Worm (Caenorhabditis elegans): Measurements from ENCODE around the gene sru-7.

sru-7 gene

ce11 chrIV:8475030-8475679 lies 17.2 kb upstream of the sru-7 start:
- TF ChIP-seq F13C5.2 (tag; optimal IDR thresholded peaks at IDR 0.05) = no peak

- TF ChIP-seq hnd-1 (tag; optimal IDR thresholded peaks at IDR 0.05) (no peak), hmbx-1 (tag; optimal IDR thresholded peaks at IDR 0.05) (no peak), pes-1 (GFP tag; IDR thresholded peaks at IDR 0.05) (no peak), sea-1 (GFP tag; conservative IDR thresholded peaks at IDR 0.05) (no peak), ets-7 (tag; optimal IDR thresholded peaks at IDR 0.05) (no peak), ceh-36 (tag; optimal IDR thresholded peaks at IDR 0.05) (no peak), tbx-11 (GFP tag; IDR thresholded peaks at IDR 0.05) (no peak), flt-1 (GFP tag; IDR thresholded peaks at IDR 0.05) (no peak)
Measured at ce11 chrIV:8476166-8476565, 16.2 kb upstream of the sru-7 start.

- no peak for TF ChIP-seq flt-1 (GFP tag; IDR thresholded peaks at IDR 0.05)
- TF ChIP-seq B0310.2 (tag; optimal IDR thresholded peaks at IDR 0.05) = no peak
- TF ChIP-seq scrt-1 (GFP tag; IDR thresholded peaks at IDR 0.05) = no peak
- no peak for TF ChIP-seq ceh-13 (GFP tag; optimal IDR thresholded peaks at IDR 0.05)
- TF ChIP-seq ceh-36 (tag; optimal IDR thresholded peaks at IDR 0.05) = no peak
Measured at ce11 chrIV:8476880-8477279, 15.5 kb upstream of the sru-7 start, which contains the start of gene spp-10. Gene spp-10 (plus strand): TSS chrIV:8477180.

DNA sequence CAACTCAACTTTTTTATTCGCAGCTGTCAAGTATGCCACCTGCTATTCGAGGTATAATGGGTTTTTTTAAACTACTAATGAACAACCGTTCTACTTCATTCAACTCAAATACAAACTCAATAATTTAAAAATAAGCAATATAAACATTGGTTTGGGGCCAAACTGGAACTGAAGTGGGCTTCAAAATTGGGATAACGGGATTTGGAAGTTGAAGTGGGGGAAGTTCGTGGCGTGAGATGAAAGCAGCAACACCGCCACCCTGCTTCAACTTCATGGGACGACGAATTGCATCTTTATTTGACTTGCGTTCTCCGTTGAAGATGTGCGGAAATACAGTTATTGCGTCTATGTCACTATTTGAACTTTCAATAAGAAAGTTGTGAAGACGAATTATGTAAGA lies 13.8 kb upstream of the sru-7 start:
- TF ChIP-seq ama-1 (optimal IDR thresholded peaks at IDR 0.05) (no peak), aly-1 (tag; optimal IDR thresholded peaks at IDR 0.05) (no peak), tbx-37 (GFP tag; conservative IDR thresholded peaks at IDR 0.05) (no peak), flt-1 (GFP tag; IDR thresholded peaks at IDR 0.05) (no peak), sea-1 (GFP tag; conservative IDR thresholded peaks at IDR 0.05) (no peak), tbx-11 (GFP tag; IDR thresholded peaks at IDR 0.05) (no peak), B0310.2 (tag; optimal IDR thresholded peaks at IDR 0.05) (no peak), pes-1 (GFP tag; IDR thresholded peaks at IDR 0.05) (no peak), hmbx-1 (tag; optimal IDR thresholded peaks at IDR 0.05) (no peak), ceh-13 (GFP tag; optimal IDR thresholded peaks at IDR 0.05) (no peak), scrt-1 (GFP tag; IDR thresholded peaks at IDR 0.05) (no peak), F13C5.2 (tag; optimal IDR thresholded peaks at IDR 0.05) (no peak)

DNA sequence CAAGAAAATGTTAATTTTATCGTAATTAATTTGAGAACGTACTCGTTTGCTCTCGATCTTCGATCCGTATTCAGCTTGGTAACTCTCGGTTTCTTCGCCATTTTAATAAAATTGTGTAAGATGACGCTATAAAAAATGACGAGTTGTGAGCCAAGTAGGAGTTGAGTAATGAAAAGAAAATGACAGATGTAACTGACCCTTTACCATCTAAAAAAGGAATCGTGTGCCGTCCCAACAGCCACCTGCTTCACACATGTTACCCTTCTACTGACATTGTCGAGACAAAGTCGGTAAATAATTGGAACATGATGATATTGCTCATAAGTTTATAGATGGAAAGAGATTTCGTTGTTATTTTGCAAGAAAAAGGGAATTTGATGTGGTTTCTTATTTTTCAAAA lies 13.0 kb upstream of the sru-7 start, which contains the start of gene hlh-12:
Gene hlh-12, minus strand, starts transcription at position 101 of the 400 bp plus-strand sequence.
- no peak for TF ChIP-seq tbx-11 (GFP tag; IDR thresholded peaks at IDR 0.05)
- TF ChIP-seq tra-4 (tag; optimal IDR thresholded peaks at IDR 0.05) = no peak
- TF ChIP-seq pes-1 (GFP tag; IDR thresholded peaks at IDR 0.05) = no peak
- no peak for TF ChIP-seq ceh-36 (tag; optimal IDR thresholded peaks at IDR 0.05)
- no peak for TF ChIP-seq aly-1 (tag; optimal IDR thresholded peaks at IDR 0.05)
- no peak for TF ChIP-seq flt-1 (GFP tag; IDR thresholded peaks at IDR 0.05)
- TF ChIP-seq ets-7 (tag; optimal IDR thresholded peaks at IDR 0.05) = no peak
- TF ChIP-seq tbx-37 (GFP tag; conservative IDR thresholded peaks at IDR 0.05) = no peak
- TF ChIP-seq ama-1 (optimal IDR thresholded peaks at IDR 0.05) = no peak
- TF ChIP-seq F13C5.2 (tag; optimal IDR thresholded peaks at IDR 0.05) = no peak
- TF ChIP-seq hmbx-1 (tag; optimal IDR thresholded peaks at IDR 0.05) = no peak
- TF ChIP-seq hmg-4 (GFP tag; optimal IDR thresholded peaks at IDR 0.05) = no peak
- no peak for TF ChIP-seq B0310.2 (tag; optimal IDR thresholded peaks at IDR 0.05)
- TF ChIP-seq hnd-1 (tag; optimal IDR thresholded peaks at IDR 0.05) = no peak
- no peak for TF ChIP-seq scrt-1 (GFP tag; IDR thresholded peaks at IDR 0.05)
- TF ChIP-seq ceh-13 (GFP tag; optimal IDR thresholded peaks at IDR 0.05) = no peak
- no peak for TF ChIP-seq sea-1 (GFP tag; conservative IDR thresholded peaks at IDR 0.05)

DNA sequence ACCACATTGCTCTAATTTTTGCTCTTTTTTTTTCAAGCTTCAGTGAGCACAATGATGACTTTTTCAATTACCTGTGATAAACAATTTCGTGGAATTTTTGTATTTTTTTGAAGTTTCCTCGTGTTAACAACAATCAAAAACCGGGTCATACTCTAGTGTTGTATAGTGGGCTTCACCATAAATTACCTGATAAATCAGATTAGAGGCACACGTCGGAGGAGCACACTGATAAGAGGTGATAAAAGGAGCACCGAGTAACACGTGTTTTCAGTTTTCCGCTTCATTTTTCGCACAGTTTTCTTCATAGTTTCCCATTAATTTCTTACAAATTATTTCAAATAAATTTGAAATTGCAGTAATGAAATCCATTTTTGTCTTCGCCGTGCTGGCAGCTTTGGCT lies 11.0 kb upstream of the sru-7 start, which contains the start of gene spp-8:
Gene spp-8, plus strand, starts transcription at position 357 of the 400 bp plus-strand sequence.
- no peak for TF ChIP-seq F13C5.2 (tag; optimal IDR thresholded peaks at IDR 0.05)
- no peak for TF ChIP-seq hmbx-1 (tag; optimal IDR thresholded peaks at IDR 0.05)
- no peak for TF ChIP-seq scrt-1 (GFP tag; IDR thresholded peaks at IDR 0.05)
- TF ChIP-seq sea-1 (GFP tag; conservative IDR thresholded peaks at IDR 0.05) = no peak
- no peak for TF ChIP-seq B0310.2 (tag; optimal IDR thresholded peaks at IDR 0.05)
- TF ChIP-seq hnd-1 (tag; optimal IDR thresholded peaks at IDR 0.05) = no peak
- no peak for TF ChIP-seq hmg-4 (GFP tag; optimal IDR thresholded peaks at IDR 0.05)

- TF ChIP-seq aly-1 (tag; optimal IDR thresholded peaks at IDR 0.05) (no peak), hmg-4 (GFP tag; optimal IDR thresholded peaks at IDR 0.05) (no peak), F13C5.2 (tag; optimal IDR thresholded peaks at IDR 0.05) (no peak), ama-1 (optimal IDR thresholded peaks at IDR 0.05) (no peak), sea-1 (GFP tag; conservative IDR thresholded peaks at IDR 0.05) (no peak), pes-1 (GFP tag; IDR thresholded peaks at IDR 0.05) (no peak), ceh-13 (GFP tag; optimal IDR thresholded peaks at IDR 0.05) (no peak), flt-1 (GFP tag; IDR thresholded peaks at IDR 0.05) (no peak), tbx-37 (GFP tag; conservative IDR thresholded peaks at IDR 0.05) (no peak), scrt-1 (GFP tag; IDR thresholded peaks at IDR 0.05) (no peak), hmbx-1 (tag; optimal IDR thresholded peaks at IDR 0.05) (no peak), B0310.2 (tag; optimal IDR thresholded peaks at IDR 0.05) (no peak), tbx-11 (GFP tag; IDR thresholded peaks at IDR 0.05) (no peak), tra-4 (tag; optimal IDR thresholded peaks at IDR 0.05) (no peak), hnd-1 (tag; optimal IDR thresholded peaks at IDR 0.05) (no peak)
Measured at ce11 chrIV:8487183-8487582, 5.2 kb upstream of the sru-7 start, which contains the start of gene srlf-3. Gene srlf-3 (plus strand): TSS chrIV:8487483.

DNA sequence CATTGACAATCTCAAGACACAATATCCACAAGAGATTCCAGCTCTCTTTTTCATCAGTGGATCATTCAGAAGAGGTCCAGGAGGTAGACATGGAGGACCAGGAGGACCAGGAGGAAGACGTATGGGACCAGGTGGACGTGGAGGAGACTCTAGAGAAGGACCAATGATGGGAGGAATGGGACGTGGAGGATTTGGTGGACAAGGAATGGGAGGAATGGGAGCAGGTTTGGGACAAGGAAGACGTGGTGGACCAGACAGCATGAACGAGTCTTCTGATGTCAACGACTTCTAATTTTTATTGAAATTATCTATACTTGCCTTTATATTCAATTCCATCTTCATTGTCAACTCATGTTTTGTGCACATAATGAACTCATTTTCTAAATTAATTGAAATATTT lies 4.3 kb upstream of the sru-7 start:
- no peak for TF ChIP-seq ets-7 (tag; optimal IDR thresholded peaks at IDR 0.05)
- no peak for TF ChIP-seq ceh-36 (tag; optimal IDR thresholded peaks at IDR 0.05)
- TF ChIP-seq tra-4 (tag; optimal IDR thresholded peaks at IDR 0.05) = no peak
- TF ChIP-seq scrt-1 (GFP tag; IDR thresholded peaks at IDR 0.05) = no peak
- no peak for TF ChIP-seq flt-1 (GFP tag; IDR thresholded peaks at IDR 0.05)
- no peak for TF ChIP-seq sea-1 (GFP tag; conservative IDR thresholded peaks at IDR 0.05)
- no peak for TF ChIP-seq F13C5.2 (tag; optimal IDR thresholded peaks at IDR 0.05)
- TF ChIP-seq ama-1 (optimal IDR thresholded peaks at IDR 0.05) = no peak
- TF ChIP-seq hmg-4 (GFP tag; optimal IDR thresholded peaks at IDR 0.05) = no peak
- TF ChIP-seq tbx-11 (GFP tag; IDR thresholded peaks at IDR 0.05) = no peak
- no peak for TF ChIP-seq aly-1 (tag; optimal IDR thresholded peaks at IDR 0.05)
- TF ChIP-seq hmbx-1 (tag; optimal IDR thresholded peaks at IDR 0.05) = no peak
- no peak for TF ChIP-seq hnd-1 (tag; optimal IDR thresholded peaks at IDR 0.05)
- TF ChIP-seq tbx-37 (GFP tag; conservative IDR thresholded peaks at IDR 0.05) = no peak
- TF ChIP-seq pes-1 (GFP tag; IDR thresholded peaks at IDR 0.05) = no peak
